Worm (Caenorhabditis elegans): ENCODE results near the gene sra-3.

- TF ChIP-seq lin-13 (GFP tag; optimal IDR thresholded peaks at IDR 0.05) (no peak), ama-1 (optimal IDR thresholded peaks at IDR 0.05) (no peak), mdl-1 (tag; optimal IDR thresholded peaks at IDR 0.05) (no peak), unc-62 (GFP tag; optimal IDR thresholded peaks at IDR 0.05 in 1 of 2) (no peak), unc-62 (tag; optimal IDR thresholded peaks at IDR 0.05) (no peak), lin-38 (GFP tag; IDR thresholded peaks at IDR 0.05) (no peak), unc-130 (GFP tag; optimal IDR thresholded peaks at IDR 0.05) (no peak), Y5F2A.4 (GFP tag; optimal IDR thresholded peaks at IDR 0.05) (no peak), hlh-30 (tag; optimal IDR thresholded peaks at IDR 0.05; ENCODE audit: insufficient read depth) (peak; percentile 31), nhr-237 (tag; optimal IDR thresholded peaks at IDR 0.05) (no peak), ztf-11 (tag; optimal IDR thresholded peaks at IDR 0.05) (no peak), pha-4 (GFP tag; IDR thresholded peaks at IDR 0.05) (no peak), pha-4 (tag; optimal IDR thresholded peaks at IDR 0.05) (no peak)
Measured at ce11 chrII:9490589-9490988, 50.0 kb downstream of the sra-3 start.

All from whole organism, L4 larva.